Worm (Caenorhabditis elegans) whole organism, mixed stage, embryonic: ENCODE data around the gene F10E7.6.

Experiments used
- blmp-1 ChIP-seq: fragments of 150-350 bp; optimal IDR thresholded peaks from 2 replicates; lab custom pipeline; 2014; ENCODE audit warnings: missing biosample characterization, missing genetic modification characterization
- ceh-39 ChIP-seq: fragments of 150-350 bp; optimal IDR thresholded peaks from 2 replicates; lab custom pipeline; 2014; ENCODE audit warnings: missing biosample characterization, missing genetic modification characterization
- ceh-83 ChIP-seq: fragments of 200-800 bp; sonication (Bioruptor generic); optimal IDR thresholded peaks from 2 replicates; lab custom pipeline; 2018; ENCODE audit warnings: mild to moderate bottlenecking, missing genetic modification characterization, missing compliant biosample characterization
- flh-1 ChIP-seq: fragments of 200-800 bp; sonication (Bioruptor generic); optimal IDR thresholded peaks from 2 replicates; lab custom pipeline; 2018; ENCODE audit warnings: mild to moderate bottlenecking, missing genetic modification characterization, moderate library complexity, missing compliant biosample characterization
- mls-2 ChIP-seq: sonication (generic microtip); optimal IDR thresholded peaks from 2 replicates; lab custom pipeline; 2016; ENCODE audit warnings: mild to moderate bottlenecking, missing genetic modification characterization, moderate library complexity, missing compliant biosample characterization
- nhr-12 ChIP-seq: fragments of 150-350 bp; optimal IDR thresholded peaks from 2 replicates; lab custom pipeline; 2014; ENCODE audit warnings: missing biosample characterization, missing genetic modification characterization
- nhr-237 ChIP-seq: fragments of 150-350 bp; optimal IDR thresholded peaks from 2 replicates; lab custom pipeline; 2014; ENCODE audit warnings: missing biosample characterization, missing genetic modification characterization
- nhr-28 ChIP-seq: fragments of 150-350 bp; optimal IDR thresholded peaks from 2 replicates; lab custom pipeline; 2014; ENCODE audit warnings: missing biosample characterization, missing genetic modification characterization
- nhr-76 ChIP-seq: sonication (generic microtip); optimal IDR thresholded peaks from 2 replicates; lab custom pipeline; 2017; ENCODE audit warnings: missing biosample characterization, missing genetic modification characterization
- pha-4 ChIP-seq: fragments of 150-350 bp; optimal IDR thresholded peaks from 2 replicates; lab custom pipeline; 2018; ENCODE audit warnings: missing biosample characterization, missing genetic modification reagents, missing genetic modification characterization
- sem-2 ChIP-seq: fragments of 200-800 bp; sonication (Bioruptor generic); optimal IDR thresholded peaks from 2 replicates; lab custom pipeline; 2018; ENCODE audit warnings: mild to moderate bottlenecking, missing genetic modification characterization, missing compliant biosample characterization
- unc-62 ChIP-seq: fragments of 150-350 bp; optimal IDR thresholded peaks from 2 replicates; lab custom pipeline; 2014; ENCODE audit warnings: missing biosample characterization, missing genetic modification reagents, missing genetic modification characterization
- ztf-11 ChIP-seq: fragments of 150-350 bp; optimal IDR thresholded peaks from 2 replicates; lab custom pipeline; 2014; ENCODE audit warnings: missing biosample characterization, missing genetic modification characterization

DNA sequence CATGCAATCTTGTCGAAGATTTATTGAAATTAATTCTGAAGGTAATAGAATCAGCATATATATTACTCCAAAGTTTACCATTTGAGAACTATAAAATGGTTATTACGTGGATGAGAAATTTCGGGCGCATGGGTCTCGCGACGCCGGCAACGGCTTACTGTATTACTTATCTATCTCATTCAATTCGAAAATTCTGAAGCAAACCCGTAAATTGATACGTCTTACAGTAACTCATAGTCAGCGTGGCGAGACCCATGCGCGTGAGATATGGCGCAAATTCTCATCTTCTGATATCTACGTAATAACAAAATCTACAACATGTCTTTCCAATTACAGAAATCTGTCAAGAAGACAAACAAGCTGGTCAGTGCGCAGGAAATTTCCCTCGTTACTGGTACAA is 6.6 kb downstream of the F10E7.6 start:
- TF ChIP-seq mls-2 (tag; lab: Kevin White, UChicago) (no peak), nhr-76 (no peak), flh-1 (GFP tag; lab: Kevin White, UChicago) (no peak), sem-2 (GFP tag; lab: Kevin White, UChicago) (no peak), unc-62 (GFP tag; lab: Kevin White, UChicago) (no peak), ztf-11 (tag; lab: Kevin White, UChicago) (no peak), pha-4 (tag; lab: Kevin White, UChicago) (no peak), nhr-237 (tag; lab: Kevin White, UChicago) (no peak), ceh-83 (GFP tag; lab: Kevin White, UChicago) (no peak), blmp-1 (tag; lab: Kevin White, UChicago) (no peak), nhr-28 (tag; lab: Kevin White, UChicago) (no peak), ceh-39 (tag; lab: Kevin White, UChicago) (no peak), nhr-12 (tag; lab: Kevin White, UChicago) (no peak)
